Worm (Caenorhabditis elegans) whole organism, young adult: Measurements from ENCODE around the gene C16C10.1.
A peak's percentile ranks its signal among the peaks of the same experiment; 100 is the strongest.

Experiments
- B0035.1 ChIP-seq: sonication (generic microtip); optimal IDR thresholded peaks from 2 replicates; lab custom pipeline; 2016; ENCODE audit warnings: missing genetic modification characterization, mild to moderate bottlenecking, missing compliant biosample characterization, missing genotype, missing genetic modification reagents
- B0336.3 ChIP-seq: fragments of 200-800 bp; sonication (Bioruptor generic); IDR thresholded peaks from 2 replicates; pipeline ENCODE4 v1.3.6; 2022; ENCODE audit warnings: missing genetic modification characterization, missing compliant biosample characterization
- C06A6.2 ChIP-seq: fragments of 200-800 bp; sonication (Bioruptor generic); conservative IDR thresholded peaks from 2 replicates; pipeline ENCODE4 v1.3.6; 2022; ENCODE audit warnings: missing genetic modification characterization, missing compliant biosample characterization
- F10E7.11 ChIP-seq: sonication (generic microtip); optimal IDR thresholded peaks from 2 replicates; lab custom pipeline; 2017; ENCODE audit warnings: mild to moderate bottlenecking, missing genetic modification characterization, moderate library complexity, missing compliant biosample characterization
- F23B12.7 ChIP-seq: sonication (generic microtip); optimal IDR thresholded peaks from 2 replicates; lab custom pipeline; 2017; ENCODE audit warnings: missing genetic modification characterization, mild to moderate bottlenecking, missing compliant biosample characterization, antibody characterized with exemption, moderate library complexity; ENCODE audit not compliant: insufficient read depth
- F37B4.10 ChIP-seq: fragments of 200-800 bp; sonication (Bioruptor generic); IDR thresholded peaks from 2 replicates; pipeline ENCODE4 v1.3.6; 2022; ENCODE audit warnings: missing genetic modification characterization, missing compliant biosample characterization
- F52B5.7 ChIP-seq: sonication (generic microtip); optimal IDR thresholded peaks from 2 replicates; lab custom pipeline; 2016; ENCODE audit warnings: mild to moderate bottlenecking, missing genetic modification characterization, missing compliant biosample characterization
- F57A8.1 ChIP-seq: fragments of 200-800 bp; sonication (Bioruptor generic); optimal IDR thresholded peaks from 2 replicates; lab custom pipeline; 2018; ENCODE audit warnings: mild to moderate bottlenecking, missing genetic modification characterization, moderate library complexity, missing compliant biosample characterization
- F57C9.4 ChIP-seq: sonication (generic microtip); optimal IDR thresholded peaks from 2 replicates; lab custom pipeline; 2017; ENCODE audit warnings: mild to moderate bottlenecking, missing genetic modification characterization, missing compliant biosample characterization
- K12H6.12 ChIP-seq: fragments of 200-800 bp; sonication (Bioruptor generic); optimal IDR thresholded peaks from 2 replicates; lab custom pipeline; 2018; ENCODE audit warnings: mild to moderate bottlenecking, missing genetic modification characterization, missing compliant biosample characterization
- Y53F4B.3 ChIP-seq: fragments of 200-800 bp; sonication (Bioruptor generic); IDR thresholded peaks from 2 replicates; pipeline ENCODE4 v1.3.6; 2022; ENCODE audit warnings: missing genetic modification reagents, missing genetic modification characterization, missing compliant biosample characterization
- ama-1 ChIP-seq, 3 experiments: fragments of 150-350 bp in 1 of 3; sonication (generic microtip) in 2 of 3; optimal IDR thresholded peaks; 2 replicates each; lab custom pipeline; 2014 to 2018; ENCODE audit warnings: missing biosample characterization in 2 of 3, missing genetic modification characterization in 2 of 3, missing genetic modification reagents in 2 of 3
- aptf-3 ChIP-seq: fragments of 200-800 bp; sonication (Bioruptor generic); IDR thresholded peaks from 2 replicates; pipeline ENCODE4 v1.3.6; 2022; ENCODE audit warnings: missing genetic modification characterization, missing compliant biosample characterization
- attf-3 ChIP-seq: fragments of 200-800 bp; sonication (Bioruptor generic); conservative IDR thresholded peaks from 2 replicates; pipeline ENCODE4 v1.3.6; 2022; ENCODE audit warnings: missing genetic modification reagents, missing genetic modification characterization, missing compliant biosample characterization
- bed-1 ChIP-seq: fragments of 200-800 bp; sonication (Bioruptor generic); IDR thresholded peaks from 2 replicates; pipeline ENCODE4 v1.3.6; 2022; ENCODE audit warnings: missing genetic modification reagents, missing genetic modification characterization, missing compliant biosample characterization
- bed-2 ChIP-seq: fragments of 200-800 bp; sonication (Bioruptor generic); IDR thresholded peaks from 2 replicates; pipeline ENCODE4 v1.3.6; 2022; ENCODE audit warnings: missing genetic modification reagents, missing genetic modification characterization, missing compliant biosample characterization
- ceh-40 ChIP-seq: fragments of 200-800 bp; sonication (Bioruptor generic); IDR thresholded peaks from 2 replicates; pipeline ENCODE4 v1.3.6; 2022; ENCODE audit warnings: missing genetic modification characterization, missing compliant biosample characterization
- chd-7 ChIP-seq: sonication (generic microtip); optimal IDR thresholded peaks from 2 replicates; lab custom pipeline; 2016; ENCODE audit warnings: mild to moderate bottlenecking, missing genetic modification characterization, moderate library complexity, missing compliant biosample characterization
- die-1 ChIP-seq: sonication (generic microtip); optimal IDR thresholded peaks from 2 replicates; lab custom pipeline; 2016; ENCODE audit warnings: missing genotype, mild to moderate bottlenecking, missing genetic modification characterization, missing compliant biosample characterization
- dpl-1 ChIP-seq: fragments of 150-350 bp; optimal IDR thresholded peaks from 2 replicates; lab custom pipeline; 2014; ENCODE audit warnings: missing biosample characterization, missing genetic modification reagents, missing genetic modification characterization
- egl-18 ChIP-seq: fragments of 200-800 bp; sonication (Bioruptor generic); IDR thresholded peaks from 2 replicates; pipeline ENCODE4 v1.3.6; 2022; ENCODE audit warnings: missing genetic modification reagents, missing genetic modification characterization, missing compliant biosample characterization
- egl-44 ChIP-seq: fragments of 200-800 bp; sonication (Bioruptor generic); IDR thresholded peaks from 2 replicates; pipeline ENCODE4 v1.3.6; 2022; ENCODE audit warnings: missing genetic modification reagents, missing genetic modification characterization, missing compliant biosample characterization
- ekl-4 ChIP-seq: fragments of 200-800 bp; sonication (Bioruptor generic); IDR thresholded peaks from 2 replicates; pipeline ENCODE4 v1.3.6; 2022; ENCODE audit warnings: missing genetic modification reagents, missing genetic modification characterization, missing compliant biosample characterization
- ets-4 ChIP-seq: fragments of 200-800 bp; sonication (Bioruptor generic); optimal IDR thresholded peaks from 2 replicates; lab custom pipeline; 2018; ENCODE audit warnings: mild to moderate bottlenecking, missing genetic modification characterization, missing compliant biosample characterization
- fkh-3 ChIP-seq: sonication (generic microtip); optimal IDR thresholded peaks from 2 replicates; lab custom pipeline; 2016; ENCODE audit warnings: mild to moderate bottlenecking, missing genetic modification characterization, missing compliant biosample characterization
- gei-17 ChIP-seq: fragments of 200-800 bp; sonication (Bioruptor generic); optimal IDR thresholded peaks from 2 replicates; lab custom pipeline; 2018; ENCODE audit warnings: mild to moderate bottlenecking, missing genetic modification characterization, missing compliant biosample characterization
- him-1 ChIP-seq: sonication (generic microtip); optimal IDR thresholded peaks from 2 replicates; lab custom pipeline; 2016; ENCODE audit warnings: missing genotype, missing genetic modification reagents, missing genetic modification characterization, missing compliant biosample characterization
- hlh-12 ChIP-seq: sonication (generic microtip); optimal IDR thresholded peaks from 2 replicates; lab custom pipeline; 2016; ENCODE audit warnings: missing genetic modification characterization, missing compliant biosample characterization
- let-526 ChIP-seq: fragments of 200-800 bp; sonication (Bioruptor generic); IDR thresholded peaks from 2 replicates; pipeline ENCODE4 v1.3.6; 2022; ENCODE audit warnings: missing genetic modification reagents, missing genetic modification characterization, missing compliant biosample characterization
- let-607 ChIP-seq, 2 experiments: fragments of 200-800 bp in 1 of 2; sonication (Bioruptor generic) in 1 of 2; sonication (generic microtip) in 1 of 2; optimal IDR thresholded peaks; 2 replicates each; lab custom pipeline; 2016 to 2018; ENCODE audit warnings: mild to moderate bottlenecking in 2 of 2, missing compliant biosample characterization in 2 of 2, missing genetic modification characterization in 2 of 2, moderate library complexity in 2 of 2, missing genotype in 1 of 2
- lin-54 ChIP-seq: fragments of 200-800 bp; sonication (Bioruptor generic); optimal IDR thresholded peaks from 2 replicates; lab custom pipeline; 2018; ENCODE audit warnings: mild to moderate bottlenecking, missing genetic modification characterization, missing compliant biosample characterization
- lir-1 ChIP-seq: fragments of 200-800 bp; sonication (Bioruptor generic); conservative IDR thresholded peaks from 2 replicates; pipeline ENCODE4 v1.3.6; 2022; ENCODE audit warnings: missing genetic modification reagents, missing genetic modification characterization, missing compliant biosample characterization
- madf-3 ChIP-seq: fragments of 200-800 bp; sonication (Bioruptor generic); IDR thresholded peaks from 2 replicates; pipeline ENCODE4 v1.3.6; 2022; ENCODE audit warnings: missing genetic modification reagents, missing genetic modification characterization, missing compliant biosample characterization
- mcd-1 ChIP-seq: fragments of 200-800 bp; sonication (Bioruptor generic); IDR thresholded peaks from 2 replicates; pipeline ENCODE4 v1.3.6; 2022; ENCODE audit warnings: missing genetic modification reagents, missing genetic modification characterization, missing compliant biosample characterization
- mxl-1 ChIP-seq: sonication (generic microtip); optimal IDR thresholded peaks from 2 replicates; lab custom pipeline; 2016; ENCODE audit warnings: missing genetic modification characterization, missing compliant biosample characterization
- nfyb-1 ChIP-seq: fragments of 200-800 bp; sonication (Bioruptor generic); IDR thresholded peaks from 2 replicates; pipeline ENCODE4 v1.3.6; 2022; ENCODE audit warnings: missing genetic modification reagents, missing genetic modification characterization, missing compliant biosample characterization
- nhr-120 ChIP-seq: fragments of 200-800 bp; sonication (Bioruptor generic); IDR thresholded peaks from 2 replicates; pipeline ENCODE4 v1.3.6; 2022; ENCODE audit warnings: missing genetic modification characterization, missing compliant biosample characterization
- nhr-90 ChIP-seq: sonication (generic microtip); optimal IDR thresholded peaks from 2 replicates; lab custom pipeline; 2016; ENCODE audit warnings: missing genotype, mild to moderate bottlenecking, missing genetic modification characterization, missing compliant biosample characterization
- pbrm-1 ChIP-seq: fragments of 200-800 bp; sonication (Bioruptor generic); IDR thresholded peaks from 2 replicates; pipeline ENCODE4 v1.3.6; 2022; ENCODE audit warnings: missing genetic modification reagents, missing genetic modification characterization, missing compliant biosample characterization
- rcor-1 ChIP-seq: fragments of 200-800 bp; sonication (Bioruptor generic); IDR thresholded peaks from 2 replicates; pipeline ENCODE4 v1.3.6; 2022; ENCODE audit warnings: missing genetic modification reagents, missing genetic modification characterization, missing compliant biosample characterization
- rpc-1 ChIP-seq, 2 experiments: fragments of 150-350 bp in 1 of 2; sonication (generic microtip) in 1 of 2; optimal IDR thresholded peaks; 2 replicates each; lab custom pipeline; 2014 to 2018; ENCODE audit warnings: missing biosample characterization in 1 of 2, missing genetic modification characterization in 1 of 2, missing genetic modification reagents in 1 of 2, missing genotype in 1 of 2
- snpc-1.1 ChIP-seq: sonication (generic microtip); optimal IDR thresholded peaks from 2 replicates; lab custom pipeline; 2017; ENCODE audit warnings: missing genetic modification characterization, mild to moderate bottlenecking, missing compliant biosample characterization, antibody characterized with exemption, moderate library complexity, missing genotype, missing genetic modification reagents; ENCODE audit not compliant: insufficient read depth
- tlf-1 ChIP-seq: fragments of 200-800 bp; sonication (Bioruptor generic); optimal IDR thresholded peaks from 2 replicates; lab custom pipeline; 2018; ENCODE audit warnings: mild to moderate bottlenecking, missing genetic modification characterization, missing compliant biosample characterization
- unc-130 ChIP-seq: sonication (generic microtip); optimal IDR thresholded peaks from 2 replicates; lab custom pipeline; 2016; ENCODE audit warnings: missing genetic modification reagents, missing genetic modification characterization, missing compliant biosample characterization
- zim-3 ChIP-seq: sonication (generic microtip); optimal IDR thresholded peaks from 2 replicates; lab custom pipeline; 2017; ENCODE audit warnings: mild to moderate bottlenecking, missing genetic modification characterization, moderate library complexity, missing compliant biosample characterization
- ztf-25 ChIP-seq: fragments of 200-800 bp; sonication (Bioruptor generic); IDR thresholded peaks from 2 replicates; pipeline ENCODE4 v1.3.6; 2022; ENCODE audit warnings: missing genetic modification reagents, missing genetic modification characterization, missing compliant biosample characterization
- ztf-28 ChIP-seq: fragments of 200-800 bp; sonication (Bioruptor generic); IDR thresholded peaks from 2 replicates; pipeline ENCODE4 v1.3.6; 2022; ENCODE audit warnings: missing genetic modification reagents, missing genetic modification characterization, missing compliant biosample characterization
- ztf-6 ChIP-seq: fragments of 200-800 bp; sonication (Bioruptor generic); IDR thresholded peaks from 2 replicates; pipeline ENCODE4 v1.3.6; 2022; ENCODE audit warnings: missing genetic modification reagents, missing genetic modification characterization, missing compliant biosample characterization

Gene C16C10.1

ce11 chrIII:4205751-4206327, 24.6 kb upstream of the C16C10.1 start, which contains the start of gene R74.8 (continued):
- no peak for TF ChIP-seq lir-1
- TF ChIP-seq egl-18 (GFP tag; lab: Robert Waterston, UW) = no peak
- no peak for TF ChIP-seq aptf-3 (GFP tag; lab: Robert Waterston, UW)
- no peak for TF ChIP-seq chd-7 (tag; lab: Kevin White, UChicago)
- peak; percentile 2 for TF ChIP-seq F23B12.7 (tag; lab: Kevin White, UChicago)
- no peak for TF ChIP-seq F52B5.7 (tag; lab: Kevin White, UChicago)
- TF ChIP-seq ztf-25 = no peak
- TF ChIP-seq F57A8.1 (GFP tag; lab: Kevin White, UChicago) = no peak
- no peak for TF ChIP-seq ztf-28 (GFP tag; lab: Robert Waterston, UW)
- no peak for TF ChIP-seq F37B4.10 (GFP tag; lab: Robert Waterston, UW)
- TF ChIP-seq tlf-1 = no peak
- no peak for TF ChIP-seq B0336.3
- TF ChIP-seq dpl-1 (GFP tag; lab: Kevin White, UChicago) = peak; percentile 62
- no peak for TF ChIP-seq let-526 (GFP tag; lab: Robert Waterston, UW)
- no peak for TF ChIP-seq gei-17 (GFP tag; lab: Kevin White, UChicago)
- peak; percentile 64 for TF ChIP-seq unc-130 (GFP tag; lab: Kevin White, UChicago)
- no peak for TF ChIP-seq B0035.1 (tag; lab: Kevin White, UChicago)
- TF ChIP-seq fkh-3 = no peak
- TF ChIP-seq him-1 (tag; lab: Kevin White, UChicago) = no peak
- no peak for TF ChIP-seq rpc-1 (optimal IDR thresholded peaks at IDR 0.05; lab: Kevin White, UChicago)
- TF ChIP-seq rpc-1 (tag; optimal IDR thresholded peaks at IDR 0.05; lab: Kevin White, UChicago) = no peak
- TF ChIP-seq rcor-1 (GFP tag; lab: Robert Waterston, UW) = no peak
- no peak for TF ChIP-seq die-1 (tag; lab: Kevin White, UChicago)
- TF ChIP-seq ekl-4 (GFP tag; lab: Robert Waterston, UW) = no peak
- no peak for TF ChIP-seq nhr-120 (GFP tag; lab: Robert Waterston, UW)
- TF ChIP-seq attf-3 (GFP tag; lab: Robert Waterston, UW) = 0 out of 2 replicates have a peak, but pooled peaks have one; percentile 27
- no peak for TF ChIP-seq hlh-12
- TF ChIP-seq F57C9.4 (tag; lab: Kevin White, UChicago) = no peak
- TF ChIP-seq mxl-1 (tag; lab: Kevin White, UChicago) = no peak
- no peak for TF ChIP-seq egl-44
- no peak for TF ChIP-seq snpc-1.1
- TF ChIP-seq ceh-40 (GFP tag; lab: Robert Waterston, UW) = no peak
- no peak for TF ChIP-seq zim-3
- TF ChIP-seq ets-4 (GFP tag; lab: Kevin White, UChicago) = no peak
- TF ChIP-seq K12H6.12 (tag; lab: Kevin White, UChicago) = no peak
- no peak for TF ChIP-seq Y53F4B.3 (GFP tag; lab: Robert Waterston, UW)
- TF ChIP-seq nhr-90 = no peak
- no peak for TF ChIP-seq let-607 (tag; optimal IDR thresholded peaks at IDR 0.05; lab: Kevin White, UChicago)
- no peak for TF ChIP-seq C06A6.2 (GFP tag; lab: Robert Waterston, UW)
- no peak for TF ChIP-seq mcd-1
- no peak for TF ChIP-seq ama-1 (optimal IDR thresholded peaks at IDR 0.05; lab: Kevin White, UChicago)
- no peak for TF ChIP-seq ama-1 (GFP tag; optimal IDR thresholded peaks at IDR 0.05; lab: Kevin White, UChicago)
- no peak for TF ChIP-seq F10E7.11 (tag; lab: Kevin White, UChicago)
- TF ChIP-seq ztf-6 = no peak
- peak; percentile 67 for TF ChIP-seq lin-54
- TF ChIP-seq pbrm-1 (GFP tag; lab: Robert Waterston, UW) = no peak
- TF ChIP-seq bed-1 (GFP tag; lab: Robert Waterston, UW) = no peak
- no peak for TF ChIP-seq nfyb-1
- no peak for TF ChIP-seq bed-2 (GFP tag; lab: Robert Waterston, UW)
- TF ChIP-seq madf-3 (GFP tag; lab: Robert Waterston, UW) = peak; percentile 82
